Fruit fly (Drosophila melanogaster): Measurements from ENCODE around the gene CG1636.

Gene CG1636

DNA sequence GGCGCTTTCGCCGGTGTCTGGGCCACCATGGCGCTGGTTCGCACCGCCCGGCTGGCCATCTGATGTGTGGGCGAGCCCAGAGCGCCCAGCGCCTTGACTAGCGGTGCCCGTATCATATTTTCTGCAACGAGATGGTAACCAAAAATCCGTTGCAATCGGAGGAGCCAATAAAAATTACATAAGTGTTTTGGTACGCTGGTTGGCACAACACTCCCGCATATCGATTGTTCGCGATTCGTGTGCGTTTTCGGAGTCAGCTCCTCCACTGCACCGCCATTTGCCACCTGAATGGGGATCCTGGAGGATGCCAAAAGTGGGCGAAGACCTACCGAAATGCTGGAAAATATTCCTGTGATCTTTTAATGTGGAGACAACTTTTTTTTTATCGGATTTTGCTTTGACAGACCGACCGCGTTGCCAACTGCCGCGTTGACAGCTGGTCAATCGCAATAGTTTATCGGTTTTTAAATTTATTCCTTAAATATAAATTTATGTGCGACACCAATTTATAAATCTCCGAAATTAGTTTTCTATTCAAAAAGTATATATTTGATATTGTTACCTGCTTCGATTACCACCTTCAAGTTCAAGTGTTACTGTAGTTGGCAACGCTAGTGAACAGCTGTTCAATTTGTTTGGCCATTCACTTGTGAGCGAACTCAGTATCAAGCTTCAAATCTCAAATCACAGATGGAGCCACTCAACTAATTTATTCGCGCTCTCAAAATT, 21.8 kb upstream of the CG1636 start, which contains the start of gene ND-75 (continued):
- TF ChIP-seq MESR4 (GFP tag; optimal IDR thresholded peaks at IDR 0.05) (peak; percentile 69), fd96Cb (tag; optimal IDR thresholded peaks at IDR 0.05) (no peak), dpn (GFP tag; optimal IDR thresholded peaks at IDR 0.05) (no peak), CG1233 (GFP tag; optimal IDR thresholded peaks at IDR 0.05) (no peak), pfk (GFP tag; optimal IDR thresholded peaks at IDR 0.05) (no peak), stwl (tag; optimal IDR thresholded peaks at IDR 0.05) (peak; percentile 45), CG14710 (tag; optimal IDR thresholded peaks at IDR 0.05) (peak; percentile 43), Hr39 (optimal IDR thresholded peaks at IDR 0.05) (no peak), TFAM (GFP tag; optimal IDR thresholded peaks at IDR 0.05) (no peak), da (GFP tag; optimal IDR thresholded peaks at IDR 0.05) (no peak), CG12659 (GFP tag; optimal IDR thresholded peaks at IDR 0.05) (peak; percentile 33), CG10321 (GFP tag; IDR thresholded peaks at IDR 0.05) (no peak), CG2875 (GFP tag; optimal IDR thresholded peaks at IDR 0.05) (no peak), Ets97D (GFP tag; optimal IDR thresholded peaks at IDR 0.05) (peak; percentile 50), Sin3A (optimal IDR thresholded peaks at IDR 0.05) (peak; percentile 77), Scr (GFP tag; IDR thresholded peaks at IDR 0.05; ENCODE audit: partially characterized antibody) (0 out of 2 replicates have a peak, but pooled peaks have one; percentile 24), CG9797 (GFP tag; optimal IDR thresholded peaks at IDR 0.05) (peak; percentile 22), CG15696 (tag; optimal IDR thresholded peaks at IDR 0.05) (no peak), trh (GFP tag; optimal IDR thresholded peaks at IDR 0.05) (no peak), CG2116 (GFP tag; optimal IDR thresholded peaks at IDR 0.05) (peak; percentile 66), CG17568 (GFP tag; optimal IDR thresholded peaks at IDR 0.05) (no peak), vfl (GFP tag; optimal IDR thresholded peaks at IDR 0.05) (no peak), Pdp1 (GFP tag; optimal IDR thresholded peaks at IDR 0.05) (peak in 1 of 2 experiments; percentile 95), Max (GFP tag; optimal IDR thresholded peaks at IDR 0.05) (no peak), lab (GFP tag; optimal IDR thresholded peaks at IDR 0.05) (no peak), gfzf (GFP tag; optimal IDR thresholded peaks at IDR 0.05) (peak; percentile 13), CG7963 (GFP tag; IDR thresholded peaks at IDR 0.05; ENCODE audit: partially characterized antibody) (no peak), Ets65A (GFP tag) (no peak), vvl (GFP tag; IDR thresholded peaks at IDR 0.05) (no peak), CG9215 (GFP tag; IDR thresholded peaks at IDR 0.05) (no peak), CTCF (GFP tag; optimal IDR thresholded peaks at IDR 0.05) (peak; percentile 93), onecut (GFP tag; IDR thresholded peaks at IDR 0.05) (peak; percentile 45), danr (GFP tag; IDR thresholded peaks at IDR 0.05) (no peak), Drgx (GFP tag; IDR thresholded peaks at IDR 0.05) (no peak), CG6854 (GFP tag; optimal IDR thresholded peaks at IDR 0.05) (no peak), CG10267 (tag; optimal IDR thresholded peaks at IDR 0.05) (peak; percentile 20), dati (GFP tag; IDR thresholded peaks at IDR 0.05) (no peak), H15 (GFP tag; IDR thresholded peaks at IDR 0.05) (no peak), CG11504 (tag; optimal IDR thresholded peaks at IDR 0.05) (no peak), CG14965 (GFP tag; optimal IDR thresholded peaks at IDR 0.05; ENCODE audit: borderline replicate concordance) (no peak), sqz (GFP tag; optimal IDR thresholded peaks at IDR 0.05) (peak; percentile 46), CG15514 (GFP tag; optimal IDR thresholded peaks at IDR 0.05) (peak; percentile 38), Med (GFP tag) (peak; percentile 15), Dp (GFP tag; optimal IDR thresholded peaks at IDR 0.05) (peak; percentile 64), CG15073 (GFP tag; optimal IDR thresholded peaks at IDR 0.05) (no peak), CG18619 (GFP tag; optimal IDR thresholded peaks at IDR 0.05) (no peak), Dref (GFP tag; IDR thresholded peaks at IDR 0.05) (peak; percentile 58), kah (GFP tag; optimal IDR thresholded peaks at IDR 0.05) (no peak), CG17328 (GFP tag; IDR thresholded peaks at IDR 0.05) (no peak), Nf-YA (GFP tag; IDR thresholded peaks at IDR 0.05) (no peak), CG6175 (GFP tag; IDR thresholded peaks at IDR 0.05) (no peak)
